Worm (Caenorhabditis elegans) whole organism, L4/young adult: Measurements from ENCODE around the gene Y38H6C.25.

Source experiments
- dao-5 ChIP-seq: sonication (generic microtip); optimal IDR thresholded peaks from 2 replicates; lab custom pipeline; 2016; ENCODE audit warnings: missing genotype, missing genetic modification characterization, moderate library complexity, missing compliant biosample characterization
- him-1 ChIP-seq: sonication (generic microtip); optimal IDR thresholded peaks from 2 replicates; lab custom pipeline; 2016; ENCODE audit warnings: missing genotype, missing genetic modification reagents, missing genetic modification characterization, missing compliant biosample characterization

- TF ChIP-seq him-1 (no peak), dao-5 (tag; lab: Kevin White, UChicago) (no peak)
Measured at ce11 chrV:20551096-20551495, 32.1 kb downstream of the Y38H6C.25 start, which contains the start of gene Y38H6C.20.
